Fruit fly (Drosophila melanogaster) whole organism, embryonic: ENCODE data around the gene obst-B.
A peak's percentile ranks its signal among the peaks of the same experiment; 100 is the strongest.

Experiments used
- Atf-2 ChIP-seq: fragments of 200-800 bp; sonication (Bioruptor generic); optimal IDR thresholded peaks from 2 replicates; lab custom pipeline; 2016; ENCODE audit warnings: missing biosample characterization, missing genetic modification characterization
- CG11247 ChIP-seq: fragments of 200-800 bp; sonication (Bioruptor generic); IDR thresholded peaks from 2 replicates; pipeline ENCODE4 v1.3.6; 2022; ENCODE audit warnings: missing biosample characterization, missing genetic modification characterization
- CG12942 ChIP-seq: fragments of 200-800 bp; sonication (Bioruptor generic); optimal IDR thresholded peaks from 3 replicates; lab custom pipeline; 2016; ENCODE audit warnings: missing biosample characterization, missing genetic modification characterization
- CG13424 ChIP-seq: fragments of 200-800 bp; sonication (Bioruptor generic); optimal IDR thresholded peaks from 2 replicates; lab custom pipeline; 2019; ENCODE audit warnings: missing biosample characterization, mild to moderate bottlenecking, missing genetic modification characterization, moderate library complexity
- CG14860 ChIP-seq: fragments of 200-800 bp; sonication (Bioruptor generic); IDR thresholded peaks from 3 replicates; pipeline ENCODE4 v1.3.6; 2022; ENCODE audit warnings: missing biosample characterization, missing genetic modification characterization; ENCODE audit not compliant: partially characterized antibody
- CG15696 ChIP-seq: fragments of 200-800 bp; sonication (Bioruptor generic); optimal IDR thresholded peaks from 2 replicates; lab custom pipeline; 2019; ENCODE audit warnings: missing biosample characterization, mild to moderate bottlenecking, missing genetic modification characterization, moderate library complexity
- CG17829 ChIP-seq: fragments of 200-800 bp; optimal IDR thresholded peaks from 2 replicates; lab custom pipeline; 2019; ENCODE audit warnings: missing biosample characterization, mild to moderate bottlenecking, missing genetic modification characterization, moderate library complexity
- CG18011 ChIP-seq: fragments of 200-800 bp; sonication (Bioruptor generic); optimal IDR thresholded peaks from 2 replicates; lab custom pipeline; 2017; ENCODE audit warnings: missing biosample characterization, missing genetic modification characterization, mild to moderate bottlenecking, moderate library complexity, missing genotype
- CG18476 ChIP-seq: fragments of 200-800 bp; sonication (Bioruptor generic); optimal IDR thresholded peaks from 2 replicates; lab custom pipeline; 2016; ENCODE audit warnings: missing biosample characterization, mild to moderate bottlenecking, missing genetic modification characterization
- CG2199 ChIP-seq: fragments of 200-800 bp; sonication (Bioruptor generic); IDR thresholded peaks from 3 replicates; pipeline ENCODE4 v1.3.6; 2022; ENCODE audit warnings: missing biosample characterization, missing genetic modification characterization
- CG31441 ChIP-seq: fragments of 200-800 bp; sonication (Bioruptor generic); IDR thresholded peaks from 2 replicates; pipeline ENCODE4 v1.3.6; 2022; ENCODE audit warnings: missing biosample characterization, missing genetic modification characterization
- CG3163 ChIP-seq: fragments of 200-800 bp; sonication (Bioruptor generic); optimal IDR thresholded peaks from 3 replicates; lab custom pipeline; 2016; ENCODE audit warnings: missing biosample characterization, missing genetic modification characterization
- CG34422 ChIP-seq: fragments of 200-800 bp; sonication (Bioruptor generic); IDR thresholded peaks from 3 replicates; pipeline ENCODE4 v1.3.6; 2022; ENCODE audit warnings: missing biosample characterization, missing genetic modification characterization
- CG6791 ChIP-seq: fragments of 200-800 bp; sonication (Bioruptor generic); IDR thresholded peaks from 3 replicates; pipeline ENCODE4 v1.3.6; 2022; ENCODE audit warnings: missing biosample characterization, missing genetic modification characterization; ENCODE audit not compliant: partially characterized antibody
- CG8478 ChIP-seq: fragments of >200 bp; optimal IDR thresholded peaks from 2 replicates; lab custom pipeline; 2018
- CHES-1-like ChIP-seq: fragments of 200-800 bp; sonication (Bioruptor generic); optimal IDR thresholded peaks from 2 replicates; lab custom pipeline; 2016; ENCODE audit warnings: missing biosample characterization, missing genetic modification characterization
- Doc3 ChIP-seq: fragments of 200-800 bp; sonication (Bioruptor generic); IDR thresholded peaks from 3 replicates; pipeline ENCODE4 v1.3.6; 2022; ENCODE audit warnings: missing biosample characterization, missing genetic modification characterization; ENCODE audit not compliant: partially characterized antibody
- HmgZ ChIP-seq: fragments of 200-800 bp; sonication (Bioruptor generic); optimal IDR thresholded peaks from 2 replicates; lab custom pipeline; 2018; ENCODE audit warnings: missing biosample characterization, mild to moderate bottlenecking, missing genetic modification characterization
- Hsf ChIP-seq: fragments of 200-800 bp; sonication (Bioruptor generic); optimal IDR thresholded peaks from 3 replicates; lab custom pipeline; 2016; ENCODE audit warnings: missing biosample characterization, missing genetic modification characterization
- Jarid2 ChIP-seq: fragments of 200-800 bp; sonication (Bioruptor generic); optimal IDR thresholded peaks from 3 replicates; lab custom pipeline; 2017; ENCODE audit warnings: mild to moderate bottlenecking, missing biosample characterization, missing genetic modification reagents, missing genetic modification characterization
- Pdp1 ChIP-seq, 2 experiments: fragments of 200-800 bp; sonication (Bioruptor generic); optimal IDR thresholded peaks; 3 replicates each; lab custom pipeline; 2016; ENCODE audit warnings: missing biosample characterization in 2 of 2, missing genetic modification characterization in 2 of 2, mild to moderate bottlenecking in 1 of 2, moderate library complexity in 1 of 2
- Ravus ChIP-seq: fragments of 200-800 bp; sonication (Bioruptor generic); IDR thresholded peaks from 2 replicates; pipeline ENCODE4 v1.3.6; 2022; ENCODE audit warnings: missing biosample characterization, missing genetic modification characterization
- Scr ChIP-seq: fragments of 200-800 bp; sonication (Bioruptor generic); IDR thresholded peaks from 2 replicates; pipeline ENCODE4 v1.3.6; 2022; ENCODE audit warnings: missing biosample characterization, missing genetic modification characterization; ENCODE audit not compliant: partially characterized antibody
- Sry-β ChIP-seq: fragments of 200-800 bp; sonication (Bioruptor generic); optimal IDR thresholded peaks from 2 replicates; lab custom pipeline; 2018; ENCODE audit warnings: missing biosample characterization, mild to moderate bottlenecking, missing genetic modification characterization, moderate library complexity
- Sry-δ ChIP-seq: fragments of 200-800 bp; sonication (Bioruptor generic); optimal IDR thresholded peaks from 2 replicates; lab custom pipeline; 2016; ENCODE audit warnings: missing biosample characterization, missing genetic modification characterization
- Ssrp ChIP-seq: fragments of 200-800 bp; sonication (Bioruptor generic); optimal IDR thresholded peaks from 2 replicates; lab custom pipeline; 2018; ENCODE audit warnings: missing biosample characterization, mild to moderate bottlenecking, missing genetic modification characterization, moderate library complexity
- Trl ChIP-seq, 3 experiments: fragments of >200 bp in 2 of 3; fragments of 200-800 bp in 1 of 3; sonication (Bioruptor generic) in 1 of 3; optimal IDR thresholded peaks; 2 replicates in 1 of 3; 3 replicates in 2 of 3; lab custom pipeline; 2016 to 2017; ENCODE audit warnings: missing biosample characterization in 1 of 3, missing genetic modification characterization in 1 of 3
- ato ChIP-seq: fragments of 200-800 bp; sonication (Bioruptor generic); IDR thresholded peaks from 2 replicates; pipeline ENCODE4 v1.3.6; 2022; ENCODE audit warnings: missing biosample characterization, missing genetic modification characterization; ENCODE audit not compliant: partially characterized antibody
- chinmo ChIP-seq: fragments of 200-800 bp; sonication (Bioruptor generic); IDR thresholded peaks from 4 replicates; pipeline ENCODE4 v1.3.6; 2022; ENCODE audit warnings: missing biosample characterization, missing genetic modification characterization; ENCODE audit not compliant: partially characterized antibody
- ems ChIP-seq: fragments of 200-800 bp; sonication (Bioruptor generic); optimal IDR thresholded peaks from 3 replicates; lab custom pipeline; 2016; ENCODE audit warnings: missing biosample characterization, missing genetic modification characterization
- en ChIP-seq: fragments of 200-800 bp; sonication (Bioruptor generic); optimal IDR thresholded peaks from 2 replicates; lab custom pipeline; 2016; ENCODE audit warnings: missing biosample characterization, missing genetic modification characterization
- gce ChIP-seq: fragments of 200-800 bp; sonication (Bioruptor generic); IDR thresholded peaks from 3 replicates; pipeline ENCODE4 v1.3.6; 2022; ENCODE audit warnings: missing biosample characterization, missing genetic modification characterization
- gsb-n ChIP-seq: fragments of 200-800 bp; sonication (Bioruptor generic); optimal IDR thresholded peaks from 3 replicates; lab custom pipeline; 2018; ENCODE audit warnings: missing biosample characterization, mild to moderate bottlenecking, missing genetic modification characterization
- ham ChIP-seq: fragments of 200-800 bp; sonication (Bioruptor generic); IDR thresholded peaks from 2 replicates; pipeline ENCODE4 v1.3.6; 2022; ENCODE audit warnings: missing biosample characterization, missing genetic modification characterization
- ind ChIP-seq: fragments of 200-800 bp; sonication (Bioruptor generic); optimal IDR thresholded peaks from 3 replicates; lab custom pipeline; 2016; ENCODE audit warnings: missing biosample characterization, missing genetic modification characterization
- ken ChIP-seq: fragments of 200-800 bp; sonication (Bioruptor generic); IDR thresholded peaks from 3 replicates; pipeline ENCODE4 v1.3.6; 2022; ENCODE audit warnings: missing biosample characterization, missing genetic modification characterization
- mirr ChIP-seq: fragments of 200-800 bp; sonication (Bioruptor generic); optimal IDR thresholded peaks from 3 replicates; lab custom pipeline; 2018; ENCODE audit warnings: missing biosample characterization, mild to moderate bottlenecking, missing genetic modification characterization
- nau ChIP-seq: fragments of 200-800 bp; sonication (Bioruptor generic); optimal IDR thresholded peaks from 3 replicates; lab custom pipeline; 2017; ENCODE audit warnings: missing biosample characterization, mild to moderate bottlenecking, missing genetic modification characterization, missing genetic modification reagents
- onecut ChIP-seq: fragments of 200-800 bp; sonication (Bioruptor generic); IDR thresholded peaks from 2 replicates; pipeline ENCODE4 v1.3.6; 2022; ENCODE audit warnings: missing biosample characterization, missing genetic modification characterization
- peb ChIP-seq: fragments of 200-800 bp; sonication (Bioruptor generic); IDR thresholded peaks from 2 replicates; pipeline ENCODE4 v1.3.6; 2022; ENCODE audit warnings: missing biosample characterization, missing genetic modification characterization
- prd ChIP-seq, 3 experiments: fragments of >200 bp in 2 of 3; fragments of 200-800 bp in 1 of 3; sonication (Bioruptor generic) in 1 of 3; optimal IDR thresholded peaks in 2 of 3; IDR thresholded peaks in 1 of 3; 2 replicates in 2 of 3; 3 replicates in 1 of 3; pipeline versions ENCODE4 v1.3.6 to Lab custom; 2017 to 2022; ENCODE audit warnings: missing biosample characterization in 1 of 3, missing genetic modification characterization in 1 of 3
- ro ChIP-seq: fragments of 200-800 bp; sonication (Bioruptor generic); IDR thresholded peaks from 2 replicates; pipeline ENCODE4 v1.3.6; 2022; ENCODE audit warnings: missing biosample characterization, missing genetic modification characterization
- slp2 ChIP-seq: fragments of 200-800 bp; sonication (Bioruptor generic); optimal IDR thresholded peaks from 2 replicates; lab custom pipeline; 2016; ENCODE audit warnings: missing biosample characterization, missing genetic modification characterization
- sob ChIP-seq: fragments of 200-800 bp; sonication (Bioruptor generic); IDR thresholded peaks from 2 replicates; pipeline ENCODE4 v1.3.6; 2022; ENCODE audit warnings: missing biosample characterization, missing genetic modification characterization
- stc ChIP-seq: fragments of 200-800 bp; sonication (Bioruptor generic); IDR thresholded peaks from 2 replicates; pipeline ENCODE4 v1.3.6; 2022; ENCODE audit warnings: missing biosample characterization, missing genetic modification characterization
- toy ChIP-seq: fragments of 200-800 bp; sonication (Bioruptor generic); IDR thresholded peaks from 2 replicates; pipeline ENCODE4 v1.3.6; 2022; ENCODE audit warnings: missing biosample characterization, missing genetic modification characterization
- tup ChIP-seq: fragments of 200-800 bp; sonication (Bioruptor generic); optimal IDR thresholded peaks from 2 replicates; lab custom pipeline; 2016; ENCODE audit warnings: missing biosample characterization, mild to moderate bottlenecking, missing genetic modification characterization, moderate library complexity
- usp ChIP-seq: fragments of >200 bp; optimal IDR thresholded peaks from 2 replicates; lab custom pipeline; 2017; ENCODE audit warnings: missing biosample characterization, missing genetic modification characterization

obst-B gene

DNA sequence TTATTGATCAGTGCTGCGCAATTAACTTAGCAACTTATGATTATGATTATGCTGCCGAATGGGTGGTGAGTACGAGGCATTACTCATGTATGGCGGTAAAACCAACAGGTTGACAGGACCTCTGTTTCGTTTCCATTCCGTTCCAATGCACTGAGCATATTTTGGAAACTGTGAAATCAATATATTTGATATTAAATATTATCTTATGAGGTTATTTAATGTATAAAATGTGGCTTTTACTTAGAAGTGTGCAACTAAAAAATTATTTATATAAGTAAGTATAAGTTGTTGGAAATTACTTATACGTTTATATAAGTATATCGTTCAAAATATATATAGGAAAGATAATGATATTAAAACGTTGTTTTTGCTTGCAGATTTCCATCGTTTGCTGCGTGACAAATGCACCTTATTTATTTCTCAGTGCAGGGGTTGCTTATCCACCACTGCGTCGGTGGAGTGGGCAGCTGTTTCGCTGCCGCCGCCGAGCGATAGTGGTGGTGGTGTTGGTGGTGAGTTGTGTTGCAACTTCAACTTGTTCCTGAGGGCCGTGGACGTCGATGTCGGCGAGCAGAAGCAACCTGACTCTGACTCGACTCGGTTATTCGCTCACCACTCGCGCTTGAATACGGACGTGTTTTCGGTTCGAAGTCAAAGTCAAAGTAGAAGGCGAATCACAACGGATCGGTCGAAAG, 48.3 kb upstream of the obst-B start, which contains the start of gene bib (continued):
- TF ChIP-seq CG18011 (no peak), tup (GFP tag; lab: Kevin White, UChicago) (peak; percentile 52), slp2 (GFP tag; lab: Kevin White, UChicago) (no peak), Hsf (GFP tag; lab: Kevin White, UChicago) (peak; percentile 69), prd (optimal IDR thresholded peaks at IDR 0.05; lab: Kevin White, UChicago) (no peak), prd (GFP tag; IDR thresholded peaks at IDR 0.05; lab: Robert Waterston, UW) (peak; percentile 81), Sry-β (GFP tag; lab: Kevin White, UChicago) (peak; percentile 85), mirr (GFP tag; lab: Kevin White, UChicago) (peak; percentile 9), CG18476 (peak; percentile 61), Doc3 (GFP tag; lab: Robert Waterston, UW) (no peak), en (GFP tag; lab: Kevin White, UChicago) (no peak), ken (GFP tag; lab: Robert Waterston, UW) (no peak; the same call in 2 of the 3 replicates), CG6791 (peak; percentile 43; the same call in 1 of the 3 replicates), CHES-1-like (GFP tag; lab: Kevin White, UChicago) (peak; percentile 21), CG17829 (tag; lab: Kevin White, UChicago) (peak; percentile 95), usp (no peak), HmgZ (tag; lab: Kevin White, UChicago) (peak; percentile 27), Scr (GFP tag; lab: Robert Waterston, UW) (peak; percentile 22; the same call in 1 of the 2 replicates), Pdp1 (GFP tag; optimal IDR thresholded peaks at IDR 0.05; lab: Kevin White, UChicago) (peak; percentile 14 to 57), ato (GFP tag; lab: Robert Waterston, UW) (no peak), CG2199 (GFP tag; lab: Robert Waterston, UW) (0 out of 3 replicates have a peak, but pooled peaks have one; percentile 29), gsb-n (tag; lab: Kevin White, UChicago) (peak; percentile 89), Ssrp (tag; lab: Kevin White, UChicago) (peak; percentile 86), ind (GFP tag; lab: Kevin White, UChicago) (peak; percentile 73), nau (GFP tag; lab: Kevin White, UChicago) (peak; percentile 76), chinmo (GFP tag; lab: Robert Waterston, UW) (no peak), gce (GFP tag; lab: Robert Waterston, UW) (no peak; the same call in 2 of the 3 replicates), CG14860 (GFP tag; lab: Robert Waterston, UW) (no peak), ro (GFP tag; lab: Robert Waterston, UW) (no peak; the same call in 1 of the 2 replicates), toy (GFP tag; lab: Robert Waterston, UW) (no peak), Ravus (peak; percentile 34), onecut (GFP tag; lab: Robert Waterston, UW) (peak; percentile 75), Jarid2 (GFP tag; lab: Kevin White, UChicago) (peak; percentile 84), Sry-δ (GFP tag; lab: Kevin White, UChicago) (no peak), Trl (optimal IDR thresholded peaks at IDR 0.05; lab: Kevin White, UChicago) (no peak), Trl (GFP tag; optimal IDR thresholded peaks at IDR 0.05; lab: Kevin White, UChicago) (peak; percentile 24), stc (peak; percentile 68), CG13424 (tag; lab: Kevin White, UChicago) (peak; percentile 86), CG8478 (no peak), CG12942 (GFP tag; lab: Kevin White, UChicago) (peak; percentile 58), ems (GFP tag; lab: Kevin White, UChicago) (peak; percentile 19), CG34422 (GFP tag; lab: Robert Waterston, UW) (peak; percentile 37; the same call in 1 of the 3 replicates), sob (GFP tag; lab: Robert Waterston, UW) (0 out of 2 replicates have a peak, but pooled peaks have one; percentile 18), CG31441 (GFP tag; lab: Robert Waterston, UW) (peak; percentile 96), peb (GFP tag; lab: Robert Waterston, UW) (peak; percentile 48), CG3163 (GFP tag; lab: Kevin White, UChicago) (no peak), CG11247 (GFP tag; lab: Robert Waterston, UW) (no peak), ham (GFP tag; lab: Robert Waterston, UW) (no peak), Atf-2 (no peak), CG15696 (peak; percentile 95)
